Fruit fly (Drosophila melanogaster): Measurements from ENCODE around the gene rin.
A peak's percentile ranks its signal among the peaks of the same experiment; 100 is the strongest.

DNA sequence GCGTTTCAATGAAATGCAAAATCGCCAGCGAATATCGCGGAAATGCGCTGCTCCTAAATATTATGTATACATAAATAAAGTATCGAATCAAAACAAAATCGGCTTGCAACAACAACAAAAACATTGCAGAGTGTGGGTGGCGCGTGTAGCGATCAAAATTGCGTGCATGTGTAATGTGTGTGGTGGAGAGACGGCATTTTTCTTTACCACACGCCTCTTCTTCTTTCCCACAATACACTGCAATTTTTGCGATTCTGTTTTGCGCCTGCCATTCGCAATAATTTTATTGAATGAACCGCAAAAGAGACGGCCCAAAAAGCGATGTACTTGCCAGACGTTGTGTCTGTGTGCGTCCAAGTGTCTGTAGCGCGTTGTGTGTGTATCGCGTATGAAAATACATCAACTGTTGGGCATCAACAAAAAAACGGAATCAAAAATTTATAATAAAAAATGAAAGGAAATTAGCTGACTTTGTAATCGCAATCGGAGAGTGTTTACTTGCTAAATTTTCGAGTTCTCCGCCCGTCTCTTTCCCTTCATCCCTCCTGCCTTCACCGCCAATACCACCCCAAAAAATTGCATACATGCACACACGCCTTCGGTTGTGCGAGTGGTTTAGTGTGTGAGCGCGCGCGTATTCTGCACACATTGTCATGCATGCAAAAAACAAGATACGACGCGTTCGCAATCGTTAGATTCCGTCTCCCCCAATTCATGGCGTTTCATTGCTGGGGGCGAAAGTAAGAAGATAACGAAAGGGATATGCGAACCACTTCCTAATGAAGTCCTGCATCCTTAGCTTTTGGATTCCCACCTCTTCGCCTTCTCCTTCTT, 38.0 kb downstream of the rin start:
- peak; percentile 44 for TF ChIP-seq psq (optimal IDR thresholded peaks at IDR 0.05)
- TF ChIP-seq usp (GFP tag; optimal IDR thresholded peaks at IDR 0.05), result no peak
- TF ChIP-seq pan (optimal IDR thresholded peaks at IDR 0.05), result no peak
- TF ChIP-seq CG8478 (optimal IDR thresholded peaks at IDR 0.05), result no peak

All from whole organism.